Fruit fly (Drosophila melanogaster): ENCODE results near the gene CG13454.

- TF ChIP-seq insv (optimal IDR thresholded peaks at IDR 0.05) (no peak), ttk (optimal IDR thresholded peaks at IDR 0.05) (no peak), Sin3A (optimal IDR thresholded peaks at IDR 0.05) (no peak), h (optimal IDR thresholded peaks at IDR 0.05) (no peak), psq (optimal IDR thresholded peaks at IDR 0.05) (no peak), Myc (optimal IDR thresholded peaks at IDR 0.05) (no peak)
These were observed 15.6 kb upstream of the CG13454 start for dm6 chr3L:15532368-15533030.
